Worm (Caenorhabditis elegans) whole organism, L4 larva: ENCODE results near the gene R08D7.5.

Source experiments
- F10B5.3 ChIP-seq: sonication (generic microtip); optimal IDR thresholded peaks from 2 replicates; lab custom pipeline; 2016; ENCODE audit warnings: mild to moderate bottlenecking, missing genetic modification characterization, missing compliant biosample characterization
- F26F4.8 ChIP-seq: fragments of 200-800 bp; sonication (Bioruptor generic); conservative IDR thresholded peaks from 2 replicates; pipeline ENCODE4 v1.3.6; 2022; ENCODE audit warnings: missing genetic modification characterization, missing compliant biosample characterization
- R02D3.7 ChIP-seq: fragments of 150-350 bp; sonication (generic microtip); optimal IDR thresholded peaks from 3 replicates; lab custom pipeline; 2014; ENCODE audit warnings: missing biosample characterization, missing genetic modification characterization
- Y105C5A.15 ChIP-seq: fragments of 200-800 bp; sonication (Bioruptor generic); IDR thresholded peaks from 2 replicates; pipeline ENCODE4 v1.3.6; 2022; ENCODE audit warnings: missing genetic modification characterization, missing compliant biosample characterization
- Y5F2A.4 ChIP-seq: fragments of 200-800 bp; sonication (Bioruptor generic); optimal IDR thresholded peaks from 2 replicates; lab custom pipeline; 2018; ENCODE audit warnings: mild to moderate bottlenecking, missing genetic modification characterization, missing compliant biosample characterization
- aha-1 ChIP-seq: fragments of 150-350 bp; peaks from one replicate; lab custom pipeline; 2014; ENCODE audit warnings: missing biosample characterization, missing genetic modification characterization
- ceh-20 ChIP-seq: fragments of 200-800 bp; sonication (Bioruptor generic); IDR thresholded peaks from 2 replicates; pipeline ENCODE4 v1.3.6; 2022; ENCODE audit warnings: missing genetic modification reagents, missing genetic modification characterization, missing compliant biosample characterization
- ceh-28 ChIP-seq: fragments of 150-350 bp; optimal IDR thresholded peaks from 2 replicates; lab custom pipeline; 2014; ENCODE audit warnings: missing biosample characterization, missing genetic modification reagents, missing genetic modification characterization
- ceh-32 ChIP-seq: sonication (generic microtip); optimal IDR thresholded peaks from 2 replicates; lab custom pipeline; 2016; ENCODE audit warnings: mild to moderate bottlenecking, missing genetic modification characterization, missing compliant biosample characterization; ENCODE audit not compliant: poor library complexity
- ces-1 ChIP-seq: fragments of 150-350 bp; sonication (generic microtip); optimal IDR thresholded peaks from 4 replicates; lab custom pipeline; 2014; ENCODE audit warnings: missing biosample characterization, missing genetic modification reagents, missing genetic modification characterization
- ctbp-1 ChIP-seq: fragments of 200-800 bp; sonication (Bioruptor generic); IDR thresholded peaks from 2 replicates; pipeline ENCODE4 v1.3.6; 2022; ENCODE audit warnings: missing genetic modification reagents, missing genetic modification characterization, missing compliant biosample characterization
- daf-16 ChIP-seq, 3 experiments: sonication (generic microtip); optimal IDR thresholded peaks; 2 replicates each; lab custom pipeline; 2016 to 2017; ENCODE audit warnings: missing genetic modification characterization in 3 of 3, missing genetic modification reagents in 3 of 3, mild to moderate bottlenecking in 2 of 3, missing compliant biosample characterization in 2 of 3, missing biosample characterization in 1 of 3, moderate library complexity in 1 of 3
- daf-19 ChIP-seq: fragments of 200-800 bp; sonication (Bioruptor generic); conservative IDR thresholded peaks from 2 replicates; pipeline ENCODE4 v1.3.6; 2022; ENCODE audit warnings: missing genetic modification characterization, missing compliant biosample characterization
- dve-1 ChIP-seq: sonication (generic microtip); optimal IDR thresholded peaks from 2 replicates; lab custom pipeline; 2017; ENCODE audit warnings: antibody characterized with exemption, mild to moderate bottlenecking, missing genetic modification characterization, missing compliant biosample characterization; ENCODE audit not compliant: insufficient read depth
- egl-27 ChIP-seq: sonication (generic microtip); optimal IDR thresholded peaks from 3 replicates; lab custom pipeline; 2017; ENCODE audit warnings: missing biosample characterization, missing genetic modification reagents, missing genetic modification characterization
- fos-1 ChIP-seq: fragments of 150-350 bp; optimal IDR thresholded peaks from 2 replicates; lab custom pipeline; 2014; ENCODE audit warnings: missing biosample characterization, missing genetic modification characterization
- gei-8 ChIP-seq: fragments of 200-800 bp; sonication (Bioruptor generic); optimal IDR thresholded peaks from 2 replicates; lab custom pipeline; 2018; ENCODE audit warnings: mild to moderate bottlenecking, missing genetic modification characterization, missing compliant biosample characterization
- hlh-11 ChIP-seq: fragments of 200-800 bp; sonication (Bioruptor generic); optimal IDR thresholded peaks from 2 replicates; lab custom pipeline; 2018; ENCODE audit warnings: mild to moderate bottlenecking, missing genetic modification characterization, missing compliant biosample characterization
- hlh-30 ChIP-seq: sonication (generic microtip); optimal IDR thresholded peaks from 2 replicates; lab custom pipeline; 2017; ENCODE audit warnings: antibody characterized with exemption, mild to moderate bottlenecking, missing genetic modification characterization, missing compliant biosample characterization; ENCODE audit not compliant: insufficient read depth
- lin-29 ChIP-seq: fragments of 200-800 bp; sonication (Bioruptor generic); IDR thresholded peaks from 2 replicates; pipeline ENCODE4 v1.3.6; 2022; ENCODE audit warnings: missing genetic modification reagents, missing genetic modification characterization, missing compliant biosample characterization
- lin-39 ChIP-seq: fragments of 150-350 bp; optimal IDR thresholded peaks from 2 replicates; lab custom pipeline; 2014; ENCODE audit warnings: missing biosample characterization, missing genetic modification reagents, missing genetic modification characterization
- mdl-1 ChIP-seq, 2 experiments: fragments of 150-350 bp in 1 of 2; sonication (generic microtip) in 1 of 2; optimal IDR thresholded peaks; 2 replicates each; lab custom pipeline; 2014 to 2017; ENCODE audit warnings: missing biosample characterization in 2 of 2, missing genetic modification characterization in 2 of 2
- mep-1 ChIP-seq: fragments of 150-350 bp; sonication (generic microtip); optimal IDR thresholded peaks from 3 replicates; lab custom pipeline; 2014; ENCODE audit warnings: missing biosample characterization, missing genetic modification characterization
- mxl-3 ChIP-seq: fragments of 200-800 bp; sonication (Bioruptor generic); optimal IDR thresholded peaks from 2 replicates; lab custom pipeline; 2018; ENCODE audit warnings: mild to moderate bottlenecking, missing genetic modification characterization, missing compliant biosample characterization
- nhr-10 ChIP-seq: fragments of 150-350 bp; optimal IDR thresholded peaks from 2 replicates; lab custom pipeline; 2014; ENCODE audit warnings: missing biosample characterization, missing genetic modification characterization
- nhr-28 ChIP-seq: fragments of 150-350 bp; optimal IDR thresholded peaks from 2 replicates; lab custom pipeline; 2014; ENCODE audit warnings: missing biosample characterization, missing genetic modification characterization
- nhr-48 ChIP-seq: sonication (generic microtip); optimal IDR thresholded peaks from 2 replicates; lab custom pipeline; 2016; ENCODE audit warnings: mild to moderate bottlenecking, missing genetic modification characterization, missing compliant biosample characterization
- nhr-76 ChIP-seq: fragments of 150-350 bp; optimal IDR thresholded peaks from 2 replicates; lab custom pipeline; 2014; ENCODE audit warnings: missing biosample characterization, missing genetic modification characterization
- pha-4 ChIP-seq, 2 experiments: fragments of 150-350 bp in 1 of 2; fragments of 200-800 bp in 1 of 2; sonication (Bioruptor generic) in 1 of 2; IDR thresholded peaks in 1 of 2; optimal IDR thresholded peaks in 1 of 2; 2 replicates each; pipeline versions ENCODE4 v1.3.6 to Lab custom; 2014 to 2022; ENCODE audit warnings: missing genetic modification characterization in 2 of 2, missing genetic modification reagents in 2 of 2, missing biosample characterization in 1 of 2, missing compliant biosample characterization in 1 of 2
- php-3 ChIP-seq: fragments of 200-800 bp; sonication (Bioruptor generic); IDR thresholded peaks from 2 replicates; pipeline ENCODE4 v1.3.6; 2022; ENCODE audit warnings: missing genetic modification reagents, missing genetic modification characterization, missing compliant biosample characterization
- rbr-2 ChIP-seq: sonication (generic microtip); optimal IDR thresholded peaks from 2 replicates; lab custom pipeline; 2016; ENCODE audit warnings: missing genotype, missing genetic modification characterization, missing compliant biosample characterization
- saeg-2 ChIP-seq: fragments of 200-800 bp; sonication (Bioruptor generic); IDR thresholded peaks from 2 replicates; pipeline ENCODE4 v1.3.6; 2022; ENCODE audit warnings: missing genetic modification reagents, missing genetic modification characterization, missing compliant biosample characterization
- set-16 ChIP-seq: fragments of 200-800 bp; sonication (Bioruptor generic); IDR thresholded peaks from 2 replicates; pipeline ENCODE4 v1.3.6; 2022; ENCODE audit warnings: missing genetic modification reagents, missing genetic modification characterization, missing compliant biosample characterization
- skn-1 ChIP-seq: fragments of 150-350 bp; optimal IDR thresholded peaks from 2 replicates; lab custom pipeline; 2014; ENCODE audit warnings: missing biosample characterization, missing genetic modification characterization
- snpc-1.2 ChIP-seq: fragments of 200-800 bp; sonication (Bioruptor generic); IDR thresholded peaks from 2 replicates; pipeline ENCODE4 v1.3.6; 2022; ENCODE audit warnings: missing genetic modification reagents, missing genetic modification characterization, missing compliant biosample characterization
- snpc-4 ChIP-seq: fragments of 150-350 bp; optimal IDR thresholded peaks from 2 replicates; lab custom pipeline; 2014; ENCODE audit warnings: missing biosample characterization, missing genetic modification characterization
- tag-97 ChIP-seq: fragments of 200-800 bp; sonication (Bioruptor generic); IDR thresholded peaks from 2 replicates; pipeline ENCODE4 v1.3.6; 2022; ENCODE audit warnings: missing genetic modification characterization, missing compliant biosample characterization
- unc-62 ChIP-seq, 3 experiments: fragments of 150-350 bp in 1 of 3; sonication (generic microtip); optimal IDR thresholded peaks in 2 of 3; peaks in 1 of 3; 1 replicate in 1 of 3; 2 replicates in 2 of 3; lab custom pipeline; 2014 to 2017; ENCODE audit warnings: missing biosample characterization in 3 of 3, missing genetic modification characterization in 3 of 3, missing genetic modification reagents in 3 of 3, missing genotype in 1 of 3
- vab-7 ChIP-seq: fragments of 200-800 bp; sonication (Bioruptor generic); IDR thresholded peaks from 2 replicates; pipeline ENCODE4 v1.3.6; 2022; ENCODE audit warnings: missing genetic modification reagents, missing genetic modification characterization, missing compliant biosample characterization
- zfp-2 ChIP-seq: sonication (generic microtip); optimal IDR thresholded peaks from 2 replicates; lab custom pipeline; 2016; ENCODE audit warnings: mild to moderate bottlenecking, missing genetic modification characterization, missing compliant biosample characterization
- zip-11 ChIP-seq: fragments of 200-800 bp; sonication (Bioruptor generic); IDR thresholded peaks from 2 replicates; pipeline ENCODE4 v1.3.6; 2022; ENCODE audit warnings: missing genetic modification characterization, missing compliant biosample characterization
- ztf-7 ChIP-seq: fragments of 150-350 bp; optimal IDR thresholded peaks from 2 replicates; lab custom pipeline; 2014; ENCODE audit warnings: missing biosample characterization, missing genetic modification characterization

R08D7.5 gene

DNA sequence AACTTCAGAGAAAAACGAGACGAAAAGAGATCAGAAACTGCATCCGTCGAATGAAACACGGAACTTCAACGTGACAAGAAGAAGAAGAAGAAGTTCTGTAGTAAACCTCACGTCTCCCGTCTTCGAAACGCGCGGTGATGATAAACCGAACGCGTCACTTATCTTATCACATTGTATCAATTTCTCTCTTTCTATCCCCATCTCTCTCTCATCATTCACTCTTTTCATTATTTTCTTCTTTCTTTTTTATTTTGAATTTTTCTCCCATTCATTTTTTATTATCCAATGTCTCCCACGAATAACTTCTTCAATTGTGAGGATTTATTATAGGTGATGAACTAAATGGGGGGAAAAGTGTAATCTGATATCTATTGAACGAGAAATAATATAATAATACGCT is 12.9 kb downstream of the R08D7.5 start (continued):
- no peak for TF ChIP-seq R02D3.7 (tag; lab: Kevin White, UChicago)
- TF ChIP-seq tag-97 (GFP tag; lab: Robert Waterston, UW): no peak
- peak in 1 of 2 experiments; percentile 8 for TF ChIP-seq unc-62 (GFP tag; optimal IDR thresholded peaks at IDR 0.05 in 1 of 2; lab: Kevin White, UChicago)
- TF ChIP-seq unc-62 (tag; optimal IDR thresholded peaks at IDR 0.05; lab: Kevin White, UChicago): no peak
- peak; percentile 70 for TF ChIP-seq hlh-30 (tag; lab: Kevin White, UChicago)
- no peak for TF ChIP-seq set-16 (GFP tag; lab: Robert Waterston, UW)
- TF ChIP-seq nhr-48 (tag; lab: Kevin White, UChicago): peak; percentile 63
- no peak for TF ChIP-seq ctbp-1 (GFP tag; lab: Robert Waterston, UW)
- no peak for TF ChIP-seq Y105C5A.15 (GFP tag; lab: Robert Waterston, UW)
- peak; percentile 21 for TF ChIP-seq mep-1
- peak; percentile 76 for TF ChIP-seq hlh-11
- peak; percentile 49 for TF ChIP-seq nhr-28 (tag; lab: Kevin White, UChicago)
- TF ChIP-seq skn-1 (tag; lab: Kevin White, UChicago): no peak
- no peak for TF ChIP-seq gei-8 (GFP tag; lab: Kevin White, UChicago)
- TF ChIP-seq mxl-3 (GFP tag; lab: Kevin White, UChicago): peak; percentile 78
- no peak for TF ChIP-seq pha-4 (GFP tag; IDR thresholded peaks at IDR 0.05; lab: Robert Waterston, UW)
- TF ChIP-seq pha-4 (tag; optimal IDR thresholded peaks at IDR 0.05; lab: Kevin White, UChicago): no peak
- no peak for TF ChIP-seq snpc-4

DNA sequence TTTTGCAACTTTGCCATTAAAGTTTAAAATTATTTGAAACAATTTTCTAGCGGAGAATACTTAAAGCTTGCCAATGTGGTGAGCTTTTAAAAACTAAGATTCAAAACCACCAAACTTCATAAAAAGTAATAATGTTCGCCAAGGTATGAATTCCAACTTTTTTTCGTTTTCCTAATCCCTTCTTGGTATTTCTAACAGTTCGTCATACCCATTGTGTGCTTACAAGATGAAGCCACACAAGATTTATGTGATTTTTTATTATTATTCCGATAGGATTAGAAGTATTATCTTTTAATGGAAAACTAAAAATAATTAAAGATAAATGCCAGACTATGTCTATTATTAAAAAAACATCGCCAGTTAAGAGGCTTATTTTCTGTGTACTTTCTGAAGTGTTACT is 14.1 kb downstream of the R08D7.5 start:
- TF ChIP-seq zip-11 (GFP tag; lab: Robert Waterston, UW): no peak
- TF ChIP-seq ceh-28: no peak
- TF ChIP-seq ztf-7 (tag; lab: Kevin White, UChicago): no peak
- TF ChIP-seq F10B5.3 (tag; lab: Kevin White, UChicago): no peak
- no peak for TF ChIP-seq F26F4.8 (GFP tag; lab: Robert Waterston, UW)
- TF ChIP-seq daf-19 (GFP tag; lab: Robert Waterston, UW): no peak
- TF ChIP-seq aha-1 (tag; lab: Kevin White, UChicago): no peak
- TF ChIP-seq ceh-20 (GFP tag; lab: Robert Waterston, UW): no peak
- no peak for TF ChIP-seq daf-16 (GFP tag; optimal IDR thresholded peaks at IDR 0.05; lab: Kevin White, UChicago)
- no peak for TF ChIP-seq daf-16 (tag; optimal IDR thresholded peaks at IDR 0.05; lab: Kevin White, UChicago)
- TF ChIP-seq skn-1 (tag; lab: Kevin White, UChicago): no peak
- no peak for TF ChIP-seq vab-7 (GFP tag; lab: Robert Waterston, UW)
- TF ChIP-seq ces-1 (GFP tag; lab: Kevin White, UChicago): no peak
- TF ChIP-seq fos-1: no peak
- TF ChIP-seq zfp-2 (tag; lab: Kevin White, UChicago): no peak
- no peak for TF ChIP-seq egl-27 (tag; lab: Kevin White, UChicago)

DNA sequence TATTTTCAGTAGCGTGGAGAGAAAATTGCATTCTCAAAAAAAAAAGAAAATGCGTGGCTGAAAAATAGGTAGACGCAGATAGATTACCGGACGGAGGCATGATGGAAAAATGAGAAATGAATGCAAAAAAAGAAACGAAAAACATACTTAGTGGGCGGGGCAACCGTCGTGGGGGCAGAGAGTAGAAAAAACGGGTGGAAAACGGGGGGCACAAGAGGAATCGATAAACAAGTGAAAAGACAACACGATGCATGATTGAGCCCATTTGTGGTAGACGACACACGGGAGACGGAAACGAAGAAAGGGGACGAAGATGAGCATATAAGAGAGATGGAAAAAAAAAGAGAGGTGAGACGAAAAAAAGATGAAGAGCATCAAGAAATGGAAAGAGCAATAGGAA is 14.6 kb downstream of the R08D7.5 start:
- no peak for TF ChIP-seq lin-29 (GFP tag; lab: Robert Waterston, UW)
- TF ChIP-seq php-3 (GFP tag; lab: Robert Waterston, UW): no peak
- TF ChIP-seq hlh-30 (tag; lab: Kevin White, UChicago): peak; percentile 18
- TF ChIP-seq rbr-2 (tag; lab: Kevin White, UChicago): peak; percentile 38
- TF ChIP-seq saeg-2 (GFP tag; lab: Robert Waterston, UW): no peak
- no peak for TF ChIP-seq snpc-1.2 (GFP tag; lab: Robert Waterston, UW)
- no peak for TF ChIP-seq daf-16 (GFP tag; optimal IDR thresholded peaks at IDR 0.05; lab: Kevin White, UChicago)
- TF ChIP-seq daf-16 (tag; optimal IDR thresholded peaks at IDR 0.05; lab: Kevin White, UChicago): peak; percentile 10
- no peak for TF ChIP-seq nhr-10
- no peak for TF ChIP-seq tag-97 (GFP tag; lab: Robert Waterston, UW)
- no peak for TF ChIP-seq lin-39 (tag; lab: Kevin White, UChicago)
- no peak for TF ChIP-seq mdl-1 (tag; optimal IDR thresholded peaks at IDR 0.05; lab: Kevin White, UChicago)
- TF ChIP-seq dve-1 (tag; lab: Kevin White, UChicago): peak; percentile 2
- TF ChIP-seq ceh-32: no peak
- TF ChIP-seq R02D3.7 (tag; lab: Kevin White, UChicago): no peak
- no peak for TF ChIP-seq nhr-76
- TF ChIP-seq Y5F2A.4: no peak
- peak in 1 of 2 experiments; percentile 70 for TF ChIP-seq unc-62 (GFP tag; optimal IDR thresholded peaks at IDR 0.05 in 1 of 2; lab: Kevin White, UChicago)
- TF ChIP-seq unc-62 (tag; optimal IDR thresholded peaks at IDR 0.05; lab: Kevin White, UChicago): no peak
- peak; percentile 94 for TF ChIP-seq aha-1 (tag; lab: Kevin White, UChicago)
